Worm (Caenorhabditis elegans) whole organism, young adult: Measurements from ENCODE around the gene C18B2.3.

Source experiments
- B0019.2 ChIP-seq: fragments of 200-800 bp; sonication (Bioruptor generic); conservative IDR thresholded peaks from 2 replicates; pipeline ENCODE4 v1.3.6; 2022; ENCODE audit warnings: missing genetic modification reagents, missing genetic modification characterization, missing compliant biosample characterization
- C17E4.6 ChIP-seq: fragments of 200-800 bp; sonication (Bioruptor generic); IDR thresholded peaks from 2 replicates; pipeline ENCODE4 v1.3.6; 2022; ENCODE audit warnings: missing genetic modification reagents, missing genetic modification characterization, missing compliant biosample characterization
- F37B4.10 ChIP-seq: fragments of 200-800 bp; sonication (Bioruptor generic); IDR thresholded peaks from 2 replicates; pipeline ENCODE4 v1.3.6; 2022; ENCODE audit warnings: missing genetic modification characterization, missing compliant biosample characterization
- F57A8.1 ChIP-seq: fragments of 200-800 bp; sonication (Bioruptor generic); optimal IDR thresholded peaks from 2 replicates; lab custom pipeline; 2018; ENCODE audit warnings: mild to moderate bottlenecking, missing genetic modification characterization, moderate library complexity, missing compliant biosample characterization
- ZK185.1 ChIP-seq: sonication (generic microtip); optimal IDR thresholded peaks from 2 replicates; lab custom pipeline; 2016; ENCODE audit warnings: mild to moderate bottlenecking, missing genetic modification characterization, missing compliant biosample characterization; ENCODE audit not compliant: poor library complexity, severe bottlenecking
- nhr-179 ChIP-seq: sonication (generic microtip); optimal IDR thresholded peaks from 2 replicates; lab custom pipeline; 2016; ENCODE audit warnings: mild to moderate bottlenecking, missing genetic modification characterization, missing compliant biosample characterization
- nhr-90 ChIP-seq: sonication (generic microtip); optimal IDR thresholded peaks from 2 replicates; lab custom pipeline; 2016; ENCODE audit warnings: missing genotype, mild to moderate bottlenecking, missing genetic modification characterization, missing compliant biosample characterization
- pbrm-1 ChIP-seq: fragments of 200-800 bp; sonication (Bioruptor generic); IDR thresholded peaks from 2 replicates; pipeline ENCODE4 v1.3.6; 2022; ENCODE audit warnings: missing genetic modification reagents, missing genetic modification characterization, missing compliant biosample characterization
- snpc-1.3 ChIP-seq: sonication (generic microtip); optimal IDR thresholded peaks from 2 replicates; lab custom pipeline; 2017; ENCODE audit warnings: missing genetic modification characterization, mild to moderate bottlenecking, missing compliant biosample characterization, antibody characterized with exemption, moderate library complexity, missing genotype, missing genetic modification reagents; ENCODE audit not compliant: insufficient read depth

DNA sequence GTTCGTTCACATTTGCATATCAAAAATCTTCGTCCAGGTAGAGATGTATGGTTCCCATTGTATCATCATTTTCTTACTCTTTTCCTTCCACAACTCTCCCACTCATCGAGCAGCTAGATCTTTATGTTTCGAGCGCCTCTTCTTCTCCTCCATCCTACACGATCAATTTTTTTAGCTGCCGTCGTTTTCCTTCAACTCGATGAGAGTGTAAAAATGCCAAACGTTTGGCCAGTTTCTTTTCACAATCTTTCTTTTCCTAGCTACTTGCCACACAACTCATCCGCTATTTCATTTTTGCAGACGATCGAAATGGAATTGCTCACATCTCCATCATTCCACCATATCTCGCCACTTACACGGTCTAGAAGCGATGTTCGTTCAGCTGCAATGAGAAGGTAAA lies at the start of gene C18B2.3:
- TF ChIP-seq B0019.2 (GFP tag; lab: Robert Waterston, UW), result no peak
- no peak for TF ChIP-seq F37B4.10
- no peak for TF ChIP-seq pbrm-1 (GFP tag; lab: Robert Waterston, UW)
- TF ChIP-seq C17E4.6 (GFP tag; lab: Robert Waterston, UW), result no peak
- TF ChIP-seq nhr-90 (tag; lab: Kevin White, UChicago), result no peak
- TF ChIP-seq ZK185.1 (tag; lab: Kevin White, UChicago), result no peak
- no peak for TF ChIP-seq nhr-179 (tag; lab: Kevin White, UChicago)
- no peak for TF ChIP-seq F57A8.1
- TF ChIP-seq snpc-1.3, result no peak
